Fruit fly (Drosophila melanogaster) whole organism, embryonic: ENCODE data around the gene CG15543.

Source experiments
- B-H1 ChIP-seq: fragments of 200-800 bp; sonication (Bioruptor generic); IDR thresholded peaks from 3 replicates; pipeline ENCODE4 v1.3.6; 2022; ENCODE audit warnings: missing biosample characterization, missing genetic modification characterization
- CG1024 ChIP-seq: fragments of 200-800 bp; sonication (Bioruptor generic); IDR thresholded peaks from 2 replicates; pipeline ENCODE4 v1.3.6; 2022; ENCODE audit warnings: missing biosample characterization, missing genetic modification characterization
- CG10979 ChIP-seq: fragments of 200-800 bp; sonication (Bioruptor generic); optimal IDR thresholded peaks from 2 replicates; lab custom pipeline; 2018; ENCODE audit warnings: missing biosample characterization, mild to moderate bottlenecking, missing genetic modification characterization, moderate library complexity
- CG11560 ChIP-seq: fragments of 200-800 bp; sonication (Bioruptor generic); IDR thresholded peaks from 3 replicates; pipeline ENCODE4 v1.3.6; 2022; ENCODE audit warnings: missing biosample characterization, missing genetic modification characterization
- CG11696 ChIP-seq: fragments of 200-800 bp; sonication (Bioruptor generic); IDR thresholded peaks from 2 replicates; pipeline ENCODE4 v1.3.6; 2022; ENCODE audit warnings: missing biosample characterization, missing genetic modification characterization
- CG14050 ChIP-seq: fragments of 200-800 bp; sonication (Bioruptor generic); IDR thresholded peaks from 3 replicates; pipeline ENCODE4 v1.3.6; 2022; ENCODE audit warnings: missing biosample characterization, missing genetic modification characterization
- CG15479 ChIP-seq: fragments of 200-800 bp; sonication (Bioruptor generic); optimal IDR thresholded peaks from 3 replicates; lab custom pipeline; 2019; ENCODE audit warnings: missing biosample characterization, mild to moderate bottlenecking, missing genetic modification characterization, moderate library complexity
- CG15601 ChIP-seq: fragments of 200-800 bp; sonication (Bioruptor generic); optimal IDR thresholded peaks from 3 replicates; lab custom pipeline; 2019; ENCODE audit warnings: missing biosample characterization, mild to moderate bottlenecking, missing genetic modification characterization, moderate library complexity
- CG1647 ChIP-seq: fragments of 200-800 bp; sonication (Bioruptor generic); optimal IDR thresholded peaks from 3 replicates; lab custom pipeline; 2016; ENCODE audit warnings: missing biosample characterization, missing genetic modification characterization
- CG16779 ChIP-seq: fragments of 200-800 bp; sonication (Bioruptor generic); IDR thresholded peaks from 2 replicates; pipeline ENCODE4 v1.3.6; 2022; ENCODE audit warnings: missing biosample characterization, missing genetic modification characterization
- CG16813 ChIP-seq: fragments of 200-800 bp; sonication (Bioruptor generic); IDR thresholded peaks from 3 replicates; pipeline ENCODE4 v1.3.6; 2022; ENCODE audit warnings: missing biosample characterization, missing genetic modification characterization; ENCODE audit not compliant: partially characterized antibody
- CG18476 ChIP-seq: fragments of 200-800 bp; sonication (Bioruptor generic); optimal IDR thresholded peaks from 2 replicates; lab custom pipeline; 2016; ENCODE audit warnings: missing biosample characterization, mild to moderate bottlenecking, missing genetic modification characterization
- CG30431 ChIP-seq: fragments of 200-800 bp; sonication (Bioruptor generic); optimal IDR thresholded peaks from 2 replicates; lab custom pipeline; 2017; ENCODE audit warnings: missing biosample characterization, missing genetic modification characterization
- CG34224 ChIP-seq: fragments of 200-800 bp; sonication (Bioruptor generic); IDR thresholded peaks from 3 replicates; pipeline ENCODE4 v1.3.6; 2022; ENCODE audit warnings: missing biosample characterization, missing genetic modification characterization; ENCODE audit not compliant: partially characterized antibody
- CG34422 ChIP-seq: fragments of 200-800 bp; sonication (Bioruptor generic); IDR thresholded peaks from 3 replicates; pipeline ENCODE4 v1.3.6; 2022; ENCODE audit warnings: missing biosample characterization, missing genetic modification characterization
- CG3838 ChIP-seq: fragments of 200-800 bp; sonication (Bioruptor generic); optimal IDR thresholded peaks from 3 replicates; lab custom pipeline; 2016; ENCODE audit warnings: missing biosample characterization, missing genetic modification characterization
- CG5180 ChIP-seq: fragments of 200-800 bp; sonication (Bioruptor generic); optimal IDR thresholded peaks from 3 replicates; lab custom pipeline; 2017; ENCODE audit warnings: missing biosample characterization, missing genetic modification characterization, mild to moderate bottlenecking, moderate library complexity, missing genetic modification reagents
- CG6689 ChIP-seq: fragments of 200-800 bp; sonication (Bioruptor generic); IDR thresholded peaks from 2 replicates; pipeline ENCODE4 v1.3.6; 2022; ENCODE audit warnings: missing biosample characterization, missing genetic modification characterization
- CG6765 ChIP-seq: fragments of 200-800 bp; sonication (Bioruptor generic); optimal IDR thresholded peaks from 3 replicates; lab custom pipeline; 2017; ENCODE audit warnings: missing biosample characterization, mild to moderate bottlenecking, missing genetic modification characterization
- CG9609 ChIP-seq: fragments of 200-800 bp; sonication (Bioruptor generic); optimal IDR thresholded peaks from 3 replicates; lab custom pipeline; 2016; ENCODE audit warnings: missing biosample characterization, missing genetic modification characterization
- CHES-1-like ChIP-seq: fragments of 200-800 bp; sonication (Bioruptor generic); optimal IDR thresholded peaks from 2 replicates; lab custom pipeline; 2016; ENCODE audit warnings: missing biosample characterization, missing genetic modification characterization
- Dfd ChIP-seq, 2 experiments: fragments of >200 bp; optimal IDR thresholded peaks; 2 replicates each; lab custom pipeline; 2017; ENCODE audit warnings: missing biosample characterization in 2 of 2, missing genetic modification characterization in 2 of 2
- Doc2 ChIP-seq: fragments of 200-800 bp; sonication (Bioruptor generic); IDR thresholded peaks from 2 replicates; pipeline ENCODE4 v1.3.6; 2022; ENCODE audit warnings: missing biosample characterization, missing genetic modification characterization
- Doc3 ChIP-seq: fragments of 200-800 bp; sonication (Bioruptor generic); IDR thresholded peaks from 3 replicates; pipeline ENCODE4 v1.3.6; 2022; ENCODE audit warnings: missing biosample characterization, missing genetic modification characterization; ENCODE audit not compliant: partially characterized antibody
- E2f2 ChIP-seq: fragments of 200-800 bp; sonication (Bioruptor generic); IDR thresholded peaks from 2 replicates; pipeline ENCODE4 v1.3.6; 2022; ENCODE audit warnings: missing biosample characterization, missing genetic modification characterization
- Hr3 ChIP-seq: fragments of 200-800 bp; sonication (Bioruptor generic); optimal IDR thresholded peaks from 3 replicates; lab custom pipeline; 2016; ENCODE audit warnings: missing biosample characterization, missing genetic modification characterization
- Hr78 ChIP-seq, 2 experiments: fragments of 200-800 bp in 1 of 2; fragments of >200 bp in 1 of 2; sonication (Bioruptor generic) in 1 of 2; optimal IDR thresholded peaks; 2 replicates each; lab custom pipeline; 2017 to 2019; ENCODE audit warnings: missing biosample characterization in 2 of 2, missing genetic modification characterization in 2 of 2, mild to moderate bottlenecking in 1 of 2, moderate library complexity in 1 of 2
- Jarid2 ChIP-seq: fragments of 200-800 bp; sonication (Bioruptor generic); optimal IDR thresholded peaks from 3 replicates; lab custom pipeline; 2017; ENCODE audit warnings: mild to moderate bottlenecking, missing biosample characterization, missing genetic modification reagents, missing genetic modification characterization
- NFAT ChIP-seq: fragments of 200-800 bp; sonication (Bioruptor generic); IDR thresholded peaks from 2 replicates; pipeline ENCODE4 v1.3.6; 2022; ENCODE audit warnings: missing biosample characterization, missing genetic modification characterization
- Nf-YC ChIP-seq: fragments of 200-800 bp; optimal IDR thresholded peaks from 3 replicates; lab custom pipeline; 2019; ENCODE audit warnings: missing biosample characterization, mild to moderate bottlenecking, missing genetic modification characterization, moderate library complexity
- Spps ChIP-seq: fragments of 200-800 bp; sonication (Bioruptor generic); optimal IDR thresholded peaks from 2 replicates; lab custom pipeline; 2018; ENCODE audit warnings: missing biosample characterization, mild to moderate bottlenecking, missing genetic modification characterization
- Sry-β ChIP-seq: fragments of 200-800 bp; sonication (Bioruptor generic); optimal IDR thresholded peaks from 2 replicates; lab custom pipeline; 2018; ENCODE audit warnings: missing biosample characterization, mild to moderate bottlenecking, missing genetic modification characterization, moderate library complexity
- Vsx1 ChIP-seq: fragments of 200-800 bp; sonication (Bioruptor generic); optimal IDR thresholded peaks from 2 replicates; lab custom pipeline; 2017; ENCODE audit warnings: missing biosample characterization, mild to moderate bottlenecking, missing genetic modification characterization, missing genetic modification reagents
- Xbp1 ChIP-seq: fragments of 200-800 bp; sonication (Bioruptor generic); optimal IDR thresholded peaks from 3 replicates; lab custom pipeline; 2016; ENCODE audit warnings: missing biosample characterization, mild to moderate bottlenecking, missing genetic modification characterization
- abd-A ChIP-seq: fragments of 200-800 bp; sonication (Bioruptor generic); optimal IDR thresholded peaks from 3 replicates; lab custom pipeline; 2019; ENCODE audit warnings: missing biosample characterization, mild to moderate bottlenecking, missing genetic modification characterization, moderate library complexity
- ac ChIP-seq: fragments of 200-800 bp; sonication (Bioruptor generic); optimal IDR thresholded peaks from 3 replicates; lab custom pipeline; 2017; ENCODE audit warnings: missing biosample characterization, mild to moderate bottlenecking, missing genetic modification characterization
- ato ChIP-seq: fragments of 200-800 bp; sonication (Bioruptor generic); IDR thresholded peaks from 2 replicates; pipeline ENCODE4 v1.3.6; 2022; ENCODE audit warnings: missing biosample characterization, missing genetic modification characterization; ENCODE audit not compliant: partially characterized antibody
- chm ChIP-seq: fragments of 200-800 bp; sonication (Bioruptor generic); IDR thresholded peaks from 2 replicates; pipeline ENCODE4 v1.3.6; 2022; ENCODE audit warnings: missing biosample characterization, missing genetic modification characterization
- cwo ChIP-seq: fragments of 200-800 bp; sonication (Bioruptor generic); optimal IDR thresholded peaks from 3 replicates; lab custom pipeline; 2017; ENCODE audit warnings: missing biosample characterization, missing genetic modification characterization, mild to moderate bottlenecking, moderate library complexity, missing genetic modification reagents
- da ChIP-seq: fragments of 200-800 bp; sonication (Bioruptor generic); optimal IDR thresholded peaks from 2 replicates; lab custom pipeline; 2016; ENCODE audit warnings: missing biosample characterization, missing genetic modification characterization
- dpn ChIP-seq, 2 experiments: fragments of 200-800 bp; sonication (Bioruptor generic); optimal IDR thresholded peaks; 3 replicates each; lab custom pipeline; 2016; ENCODE audit warnings: missing biosample characterization in 2 of 2, missing genetic modification characterization in 2 of 2
- emc ChIP-seq: fragments of 200-800 bp; sonication (Bioruptor generic); optimal IDR thresholded peaks from 2 replicates; lab custom pipeline; 2016; ENCODE audit warnings: missing biosample characterization, missing genetic modification characterization
- eve ChIP-seq, 2 experiments: fragments of >200 bp; optimal IDR thresholded peaks; 2 replicates each; lab custom pipeline; 2017; ENCODE audit warnings: missing biosample characterization in 2 of 2, missing genetic modification characterization in 2 of 2
- insv ChIP-seq, 2 experiments: fragments of 200-800 bp; sonication (Bioruptor generic); optimal IDR thresholded peaks; 3 replicates each; lab custom pipeline; 2016 to 2018; ENCODE audit warnings: missing biosample characterization in 2 of 2, missing genetic modification characterization in 2 of 2
- kay ChIP-seq: fragments of 200-800 bp; sonication (Bioruptor generic); optimal IDR thresholded peaks from 2 replicates; lab custom pipeline; 2016; ENCODE audit warnings: missing biosample characterization, missing genetic modification characterization
- knrl ChIP-seq: fragments of 200-800 bp; sonication (Bioruptor generic); IDR thresholded peaks from 3 replicates; pipeline ENCODE4 v1.3.6; 2022; ENCODE audit warnings: missing biosample characterization, missing genetic modification characterization; ENCODE audit not compliant: partially characterized antibody
- row ChIP-seq: fragments of 200-800 bp; sonication (Bioruptor generic); IDR thresholded peaks from 3 replicates; pipeline ENCODE4 v1.3.6; 2022; ENCODE audit warnings: missing biosample characterization, missing genetic modification characterization
- shn ChIP-seq: fragments of 200-800 bp; sonication (Bioruptor generic); optimal IDR thresholded peaks from 3 replicates; lab custom pipeline; 2016; ENCODE audit warnings: missing biosample characterization, missing genetic modification characterization
- slou ChIP-seq: fragments of 200-800 bp; sonication (Bioruptor generic); optimal IDR thresholded peaks from 3 replicates; lab custom pipeline; 2016; ENCODE audit warnings: missing biosample characterization, missing genetic modification characterization
- trem ChIP-seq: fragments of 200-800 bp; optimal IDR thresholded peaks from 3 replicates; lab custom pipeline; 2019; ENCODE audit warnings: missing biosample characterization, mild to moderate bottlenecking, missing genetic modification characterization, moderate library complexity
- usp ChIP-seq: fragments of >200 bp; optimal IDR thresholded peaks from 2 replicates; lab custom pipeline; 2017; ENCODE audit warnings: missing biosample characterization, missing genetic modification characterization
- yki ChIP-seq: fragments of >200 bp; optimal IDR thresholded peaks from 3 replicates; lab custom pipeline; 2018

The CG15543 gene

DNA sequence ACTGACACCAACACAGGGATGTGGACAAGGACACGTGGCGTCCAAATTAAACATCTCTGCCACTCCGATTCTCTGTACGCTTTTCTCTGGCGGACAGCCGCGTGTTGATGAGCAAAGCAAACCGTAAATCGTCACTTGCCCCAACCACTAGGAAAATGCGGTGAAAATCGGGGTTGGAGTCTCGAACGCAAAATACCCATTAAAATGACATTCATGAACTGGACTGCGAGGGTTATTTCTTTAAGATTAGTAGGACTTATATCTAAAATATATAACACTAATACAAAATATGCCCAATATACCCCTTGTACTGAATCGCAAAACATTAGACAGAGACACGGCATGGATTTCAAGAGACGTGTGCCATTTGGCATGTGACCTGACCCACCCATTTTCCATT lies 24.2 kb upstream of the CG15543 start (continued):
- 0 out of 3 replicates have a peak, but pooled peaks have one; percentile 20 for TF ChIP-seq CG14050 (GFP tag; lab: Robert Waterston, UW)
- no peak for TF ChIP-seq Doc3 (GFP tag; lab: Robert Waterston, UW)
- TF ChIP-seq CG15479 (GFP tag; lab: Kevin White, UChicago) = no peak
- no peak for TF ChIP-seq Sry-β
- no peak for TF ChIP-seq CG9609
- TF ChIP-seq Nf-YC = no peak
- no peak for TF ChIP-seq CG30431
- TF ChIP-seq Xbp1 (GFP tag; lab: Kevin White, UChicago) = peak; percentile 16
- no peak for TF ChIP-seq CHES-1-like (GFP tag; lab: Kevin White, UChicago)
- TF ChIP-seq Hr78 (GFP tag; optimal IDR thresholded peaks at IDR 0.05; lab: Kevin White, UChicago) = no peak
- no peak for TF ChIP-seq da
- TF ChIP-seq slou = no peak
- no peak for TF ChIP-seq cwo
- peak; percentile 71 for TF ChIP-seq row
- no peak for TF ChIP-seq Hr3 (GFP tag; lab: Kevin White, UChicago)
- TF ChIP-seq CG16813 (GFP tag; lab: Robert Waterston, UW) = no peak
- TF ChIP-seq CG15601 (tag; lab: Kevin White, UChicago) = peak; percentile 15
- TF ChIP-seq knrl = no peak
- TF ChIP-seq CG11696 (GFP tag; lab: Robert Waterston, UW) = no peak
- TF ChIP-seq CG10979 (tag; lab: Kevin White, UChicago) = peak; percentile 41
- TF ChIP-seq CG34422 (GFP tag; lab: Robert Waterston, UW) = peak; percentile 40; the same call in 1 of the 3 replicates
- TF ChIP-seq CG3838 (GFP tag; lab: Kevin White, UChicago) = no peak
- no peak for TF ChIP-seq Spps (tag; lab: Kevin White, UChicago)
- TF ChIP-seq abd-A (tag; lab: Kevin White, UChicago) = no peak
- TF ChIP-seq CG6689 (GFP tag; lab: Robert Waterston, UW) = peak; percentile 25; the same call in 1 of the 2 replicates
- no peak for TF ChIP-seq CG34224 (GFP tag; lab: Robert Waterston, UW)
- no peak for TF ChIP-seq emc (GFP tag; lab: Kevin White, UChicago)
- no peak for TF ChIP-seq NFAT (GFP tag; lab: Robert Waterston, UW)
- TF ChIP-seq insv (GFP tag; optimal IDR thresholded peaks at IDR 0.05; lab: Kevin White, UChicago) = no peak
- TF ChIP-seq Dfd (GFP tag; optimal IDR thresholded peaks at IDR 0.05; lab: Kevin White, UChicago) = no peak
- TF ChIP-seq E2f2 (GFP tag; lab: Robert Waterston, UW) = no peak
- no peak for TF ChIP-seq Jarid2 (GFP tag; lab: Kevin White, UChicago)
- TF ChIP-seq shn = no peak
- no peak for TF ChIP-seq Doc2
- TF ChIP-seq CG11560 = no peak
- no peak for TF ChIP-seq CG1647 (GFP tag; lab: Kevin White, UChicago)
- TF ChIP-seq ato (GFP tag; lab: Robert Waterston, UW) = no peak
- 0 out of 3 replicates have a peak, but pooled peaks have one; percentile 13 for TF ChIP-seq B-H1
- no peak for TF ChIP-seq yki (lab: Kevin White, UChicago)
- TF ChIP-seq trem = no peak
- no peak for TF ChIP-seq dpn (GFP tag; optimal IDR thresholded peaks at IDR 0.05; lab: Kevin White, UChicago)
- TF ChIP-seq CG18476 (GFP tag; lab: Kevin White, UChicago) = no peak
- no peak for TF ChIP-seq usp (GFP tag; lab: Kevin White, UChicago)
- TF ChIP-seq CG5180 (GFP tag; lab: Kevin White, UChicago) = no peak
- no peak for TF ChIP-seq eve (GFP tag; optimal IDR thresholded peaks at IDR 0.05; lab: Kevin White, UChicago)
- no peak for TF ChIP-seq chm (GFP tag; lab: Robert Waterston, UW)
- TF ChIP-seq CG16779 (GFP tag; lab: Robert Waterston, UW) = no peak
- TF ChIP-seq CG6765 (GFP tag; lab: Kevin White, UChicago) = no peak
- no peak for TF ChIP-seq kay (GFP tag; lab: Kevin White, UChicago)
- TF ChIP-seq Vsx1 = no peak
- TF ChIP-seq CG1024 (GFP tag; lab: Robert Waterston, UW) = no peak
- no peak for TF ChIP-seq ac (GFP tag; lab: Kevin White, UChicago)
